Worm (Caenorhabditis elegans): ENCODE results near the gene F55G1.6.

DNA sequence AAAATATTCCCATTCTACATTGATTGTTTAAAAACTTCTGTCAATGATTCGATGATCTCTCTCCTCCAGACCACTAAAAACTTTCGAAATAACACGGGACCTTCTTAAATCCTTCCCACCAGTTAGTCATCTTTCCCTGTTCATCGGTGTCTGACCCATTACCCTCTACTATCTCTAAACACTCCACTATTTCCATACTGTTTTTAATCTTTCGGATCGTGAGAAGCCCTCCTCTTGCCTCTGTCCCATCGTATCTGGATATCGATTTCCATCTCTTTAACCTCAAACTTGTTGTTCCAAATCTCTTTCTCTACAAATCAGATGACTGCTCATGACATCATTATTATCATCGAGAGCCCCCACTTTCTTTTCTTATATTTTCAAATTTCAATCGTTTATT, 45.0 kb upstream of the F55G1.6 start:
- TF ChIP-seq dve-1 (tag; optimal IDR thresholded peaks at IDR 0.05) (no peak), ama-1 (optimal IDR thresholded peaks at IDR 0.05) (no peak), nfya-1 (tag; optimal IDR thresholded peaks at IDR 0.05) (no peak), lim-6 (tag; optimal IDR thresholded peaks at IDR 0.05) (no peak), nhr-232 (tag; optimal IDR thresholded peaks at IDR 0.05) (no peak), pha-4 (tag; optimal IDR thresholded peaks at IDR 0.05) (no peak), ceh-45 (GFP tag; IDR thresholded peaks at IDR 0.05) (no peak)
